Worm (Caenorhabditis elegans) whole organism, dauer: Measurements from ENCODE around the gene R04E5.8.

Experiments used
- unc-62 ChIP-seq: sonication (generic microtip); optimal IDR thresholded peaks from 2 replicates; lab custom pipeline; 2017; ENCODE audit warnings: missing biosample characterization, missing genetic modification reagents, missing genetic modification characterization

The R04E5.8 gene

DNA sequence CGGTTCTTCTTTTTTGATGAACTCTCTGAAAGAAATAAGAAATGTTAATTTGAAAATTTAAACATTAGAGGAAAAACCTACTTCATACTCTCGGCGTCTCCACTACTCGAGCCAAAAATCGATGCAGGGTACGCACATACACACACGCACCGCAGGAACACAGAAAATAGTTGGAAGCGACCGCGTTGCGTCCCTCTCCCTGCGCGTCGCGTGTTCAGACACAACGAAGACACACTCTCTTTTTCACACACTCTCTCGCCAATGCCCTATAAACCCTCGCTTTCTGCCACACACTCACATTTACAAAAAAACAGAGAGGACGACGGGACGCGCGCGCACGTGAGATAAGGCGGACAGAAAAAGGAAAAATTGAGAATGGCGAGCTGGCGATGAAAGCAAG lies 5.0 kb upstream of the R04E5.8 start, which contains the start of gene R04E5.9:
Gene R04E5.9 (minus strand): TSS at position 235 of the 400 bp plus-strand sequence.
- no peak for TF ChIP-seq unc-62 (GFP tag; lab: Kevin White, UChicago)

DNA sequence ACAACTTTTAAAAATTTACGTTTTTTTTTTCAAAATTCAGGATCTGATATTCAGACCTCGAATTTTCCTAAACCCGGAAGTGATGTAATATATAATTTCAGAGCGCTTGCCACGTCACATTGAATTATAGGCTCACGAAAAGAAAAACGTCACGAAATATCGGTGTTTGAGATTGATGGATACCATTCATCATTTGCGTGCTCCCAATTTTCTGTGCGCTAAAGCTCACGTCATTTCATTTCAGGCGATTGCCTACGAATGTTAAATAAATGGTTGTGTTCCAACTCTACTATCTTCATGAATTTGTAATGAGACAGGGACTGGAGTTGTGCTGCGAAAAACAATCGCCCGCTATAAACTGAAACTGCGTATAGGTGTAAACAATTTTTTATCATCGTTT lies 2.8 kb upstream of the R04E5.8 start:
- no peak for TF ChIP-seq unc-62 (GFP tag; lab: Kevin White, UChicago)

DNA sequence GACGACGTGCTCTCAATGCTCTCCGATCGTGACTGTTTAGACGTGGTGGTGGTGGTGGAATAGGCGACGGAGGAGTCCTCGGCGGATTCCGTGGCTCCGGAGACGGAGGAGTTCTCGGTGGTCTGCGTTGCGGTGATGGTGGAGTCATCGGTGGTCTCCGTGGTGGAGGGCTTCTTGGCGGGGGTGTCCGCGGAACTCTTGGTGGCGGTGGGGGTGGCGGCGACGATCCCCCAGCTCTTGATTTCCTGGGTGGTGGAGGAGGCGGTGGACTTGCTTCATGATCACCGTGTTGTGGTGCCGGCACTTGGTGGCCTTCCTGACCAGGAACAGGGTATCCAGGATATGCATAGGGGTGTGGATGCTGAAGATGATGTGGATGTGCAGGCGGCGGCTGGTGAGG lies 445 bp downstream of the R04E5.8 start:
- TF ChIP-seq unc-62 (GFP tag; lab: Kevin White, UChicago): no peak

DNA sequence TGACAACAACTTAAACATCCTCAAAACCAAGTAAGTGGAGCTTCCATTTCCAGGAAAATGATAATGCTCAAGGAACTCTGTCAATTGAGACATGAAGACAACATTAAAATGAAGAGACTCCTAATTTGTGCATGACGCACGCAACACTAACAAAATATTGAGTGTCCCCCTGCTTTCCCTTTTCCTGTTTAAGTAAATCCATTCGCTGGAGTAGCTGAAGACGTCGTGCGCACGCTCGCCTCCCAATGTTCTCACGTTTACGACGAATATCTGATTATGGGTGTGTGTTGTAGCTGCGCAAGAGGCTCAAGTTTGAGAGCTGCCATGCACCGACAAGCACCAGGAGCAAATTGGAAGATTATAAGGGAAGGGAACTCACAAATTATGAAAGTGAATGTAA lies 4.9 kb downstream of the R04E5.8 start:
- TF ChIP-seq unc-62 (GFP tag; lab: Kevin White, UChicago): no peak

DNA sequence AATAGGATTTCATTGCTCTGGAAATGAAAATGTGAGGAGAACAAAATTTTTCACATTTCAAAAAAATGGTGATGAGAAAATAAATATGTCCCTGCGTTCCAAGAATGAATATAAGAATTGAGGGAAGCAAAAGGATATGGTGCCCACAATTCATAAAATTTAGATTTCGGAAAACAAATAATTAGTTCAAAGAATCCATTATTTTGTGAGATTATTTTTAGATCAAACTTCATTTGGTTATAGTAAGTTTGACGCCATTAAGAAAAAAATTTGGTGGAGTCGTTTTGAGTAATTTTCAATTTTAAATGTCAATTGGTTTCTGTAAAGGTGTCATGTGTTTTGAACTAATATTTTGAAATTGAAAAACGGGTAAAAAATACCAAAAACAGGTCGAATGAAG lies 5.6 kb downstream of the R04E5.8 start:
- no peak for TF ChIP-seq unc-62 (GFP tag; lab: Kevin White, UChicago)

DNA sequence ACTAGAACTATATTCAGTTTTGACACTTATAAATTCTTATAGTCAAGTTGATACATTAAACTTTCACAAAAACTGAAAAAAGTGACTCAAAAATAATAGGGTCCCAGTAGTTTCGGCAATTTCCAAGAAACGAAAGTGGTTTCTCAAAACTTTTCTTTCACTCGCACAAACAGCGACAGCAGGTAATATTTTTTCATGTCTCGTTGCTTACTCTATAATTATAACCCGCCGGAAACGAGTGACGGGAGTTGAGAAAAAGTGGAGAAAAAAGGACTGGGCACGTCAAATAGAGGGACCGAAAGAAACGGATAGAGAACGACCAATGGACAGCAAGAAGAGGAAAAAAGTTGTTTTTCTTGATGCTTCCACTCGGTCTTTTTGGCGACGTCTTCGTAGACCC lies 6.0 kb downstream of the R04E5.8 start:
- TF ChIP-seq unc-62 (GFP tag; lab: Kevin White, UChicago): no peak

DNA sequence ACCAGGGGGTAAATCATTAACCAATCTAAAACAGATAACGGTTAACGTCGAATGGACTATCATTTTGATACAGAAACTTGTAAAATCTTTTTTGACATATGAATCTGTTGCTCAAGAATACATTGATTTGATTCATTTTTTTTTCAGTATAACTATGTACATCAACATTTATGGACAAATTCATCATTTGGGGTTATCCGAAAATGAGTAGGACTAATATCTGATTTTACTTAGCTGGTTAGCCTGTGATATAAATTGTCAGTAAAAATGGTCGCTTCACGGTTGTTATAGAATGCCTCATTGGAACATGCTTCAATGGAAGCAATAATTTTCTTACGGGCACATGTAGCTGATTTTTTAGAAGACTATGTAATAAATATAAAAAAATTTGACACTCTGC lies 8.3 kb downstream of the R04E5.8 start:
- no peak for TF ChIP-seq unc-62 (GFP tag; lab: Kevin White, UChicago)

DNA sequence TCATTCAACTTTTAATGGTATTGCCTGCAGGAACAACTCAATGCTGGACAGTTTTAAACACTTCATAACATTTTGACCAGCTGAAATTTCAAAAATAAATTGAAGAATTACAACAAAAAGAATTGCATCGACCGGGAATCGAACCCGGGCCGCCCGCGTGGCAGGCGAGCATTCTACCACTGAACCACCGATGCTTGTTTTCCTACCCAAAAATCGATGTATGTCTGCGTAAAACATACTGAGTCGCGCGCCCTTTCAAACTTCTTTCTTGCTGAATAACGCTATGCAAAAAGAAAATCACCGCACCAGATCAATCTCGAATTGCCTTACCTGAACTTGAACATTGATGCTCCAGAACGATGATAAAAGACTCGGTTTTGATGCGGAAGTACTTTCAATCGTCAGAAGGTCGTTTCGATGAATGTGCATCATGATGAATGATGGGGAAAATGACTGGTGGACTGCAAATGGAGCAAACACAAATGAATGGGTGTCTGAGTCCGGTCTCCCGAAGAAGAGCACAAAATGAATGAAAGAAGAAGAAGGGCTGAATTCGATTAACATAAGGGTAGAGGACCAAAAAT lies 9.1 kb downstream of the R04E5.8 start, which contains the start of gene R04E5.7:
Gene R04E5.7 (minus strand): TSS at position 564 of the 584 bp plus-strand sequence.
- no peak for TF ChIP-seq unc-62 (GFP tag; lab: Kevin White, UChicago)

DNA sequence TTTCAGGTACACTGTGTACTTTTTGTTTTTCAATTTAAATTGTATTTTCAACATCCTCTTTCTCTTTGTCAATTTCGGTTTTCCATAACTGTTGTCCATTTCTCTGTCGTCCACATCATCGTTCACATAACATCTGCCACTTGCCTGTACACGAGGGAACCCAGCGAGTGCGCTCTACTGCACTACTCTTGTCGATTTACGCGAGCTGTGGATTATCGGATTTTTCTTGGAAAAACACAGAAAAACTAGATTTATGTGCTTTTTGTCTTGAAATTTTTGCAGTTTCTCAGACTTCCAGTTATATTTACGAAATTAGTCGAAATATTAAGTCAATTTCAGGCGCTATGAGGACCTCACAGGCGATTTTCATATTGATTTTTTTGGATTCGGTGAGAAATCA lies 14.1 kb downstream of the R04E5.8 start, which contains the start of gene chup-1:
Gene chup-1 (plus strand): TSS at position 340 of the 400 bp plus-strand sequence.
- TF ChIP-seq unc-62 (GFP tag; lab: Kevin White, UChicago): no peak

DNA sequence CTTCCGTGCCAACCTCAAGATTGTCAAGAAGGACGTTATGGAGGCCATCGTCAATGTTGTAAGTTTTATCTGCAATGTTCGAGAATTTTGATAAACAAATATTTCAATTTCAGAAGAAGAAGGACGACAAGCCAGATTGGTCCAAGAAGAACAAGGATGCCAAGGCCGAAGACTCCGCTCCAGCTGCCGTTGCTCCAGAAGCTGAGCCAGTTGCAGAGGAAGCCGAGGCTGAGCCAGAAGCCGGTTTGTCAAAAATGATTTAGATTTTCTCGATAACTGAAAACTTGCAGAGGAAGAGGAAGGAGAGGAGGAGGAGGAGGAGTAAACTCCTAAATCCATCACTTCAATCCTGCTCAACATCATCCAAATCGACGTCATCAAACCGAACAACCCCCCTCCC lies 15.8 kb downstream of the R04E5.8 start:
- no peak for TF ChIP-seq unc-62 (GFP tag; lab: Kevin White, UChicago)

DNA sequence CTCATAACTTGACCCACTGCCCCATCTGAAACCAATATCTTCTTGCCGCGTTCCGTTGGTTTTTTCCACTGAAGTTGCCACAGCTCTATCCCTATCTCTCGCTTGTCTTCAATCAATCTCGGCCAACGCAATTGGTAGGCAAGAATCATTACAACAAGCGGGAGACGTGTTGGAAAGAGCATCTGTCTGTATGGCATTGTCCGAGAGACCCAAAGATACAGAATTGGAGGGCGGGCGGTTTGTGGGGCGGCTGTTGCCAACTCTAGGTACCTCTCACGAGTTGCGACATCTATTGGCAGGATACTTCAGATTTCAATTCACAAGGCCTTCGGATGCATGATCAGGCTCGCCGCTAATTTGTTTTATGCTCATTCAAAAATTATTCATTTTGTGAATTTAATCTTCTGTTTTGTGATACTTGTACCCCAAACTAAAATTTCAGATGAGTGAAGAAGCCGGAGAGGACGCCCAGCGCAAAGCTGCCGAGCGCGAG lies 16.9 kb downstream of the R04E5.8 start, which contains the start of gene unc-27:
Gene unc-27 (plus strand): TSS at position 443 of the 493 bp plus-strand sequence.
- no peak for TF ChIP-seq unc-62 (GFP tag; lab: Kevin White, UChicago)

DNA sequence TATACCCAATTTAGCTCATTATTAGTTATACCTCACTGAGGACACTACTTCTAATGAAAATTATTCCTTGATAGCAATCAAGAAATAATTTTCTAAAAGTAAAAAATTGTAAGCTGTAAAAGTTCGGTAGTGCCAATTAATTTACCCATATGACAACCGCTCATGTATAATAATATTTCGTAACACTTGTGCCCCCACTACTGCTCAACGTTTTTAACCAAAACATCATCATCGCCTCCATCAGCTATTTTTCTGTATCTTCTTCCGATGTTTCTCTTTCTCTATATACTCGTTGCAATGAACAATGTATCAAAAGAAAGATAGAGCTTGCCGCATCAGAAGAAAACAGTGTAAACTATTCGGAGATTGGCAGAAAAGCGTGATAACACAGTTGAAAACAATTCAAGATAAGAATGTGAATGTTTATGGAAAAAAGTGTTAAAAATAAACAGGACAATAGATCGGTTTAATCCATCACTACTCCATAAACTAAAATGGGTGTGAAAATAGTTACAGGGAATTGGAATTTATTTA lies 18.2 kb downstream of the R04E5.8 start:
- no peak for TF ChIP-seq unc-62 (GFP tag; lab: Kevin White, UChicago)

DNA sequence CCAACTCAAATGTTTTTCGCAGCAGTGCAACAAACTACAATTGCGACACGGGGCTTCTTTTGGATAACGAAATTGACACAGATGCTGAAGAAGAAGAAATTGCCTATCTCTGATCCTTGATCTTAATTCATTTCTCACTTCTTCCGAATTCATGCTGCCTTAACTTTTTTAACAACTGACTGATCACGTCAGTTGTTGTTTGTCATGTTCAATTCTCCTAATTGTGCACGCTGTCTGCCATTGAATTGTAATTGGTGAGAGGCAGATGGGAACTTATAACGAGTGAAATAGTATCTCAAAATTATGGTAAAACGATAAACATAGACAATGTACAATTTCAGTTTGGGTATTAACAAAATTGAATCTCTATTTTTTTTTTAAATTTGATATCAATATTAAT lies 19.2 kb downstream of the R04E5.8 start:
- TF ChIP-seq unc-62 (GFP tag; lab: Kevin White, UChicago): no peak

DNA sequence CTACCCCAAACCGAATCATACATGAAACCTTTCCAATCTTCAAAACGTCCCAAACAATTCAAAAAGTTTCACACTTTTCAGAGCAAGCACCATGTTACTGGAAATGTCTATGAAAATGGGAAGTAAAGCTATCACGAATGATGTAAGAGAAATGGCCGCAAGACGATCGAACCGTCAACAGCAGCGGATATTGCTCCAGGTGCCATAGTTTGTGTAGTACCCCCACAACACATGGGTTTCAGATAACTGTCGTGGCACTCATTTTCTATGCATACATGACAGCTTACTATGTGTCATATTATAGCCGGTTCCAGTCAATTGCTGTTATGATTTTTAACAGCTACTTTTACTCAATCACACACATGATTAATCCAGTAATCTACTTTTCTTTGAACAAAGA lies 21.7 kb downstream of the R04E5.8 start, which contains the start of gene ZK721.3:
Gene ZK721.3 (plus strand): TSS at position 301 of the 400 bp plus-strand sequence.
- no peak for TF ChIP-seq unc-62 (GFP tag; lab: Kevin White, UChicago)

DNA sequence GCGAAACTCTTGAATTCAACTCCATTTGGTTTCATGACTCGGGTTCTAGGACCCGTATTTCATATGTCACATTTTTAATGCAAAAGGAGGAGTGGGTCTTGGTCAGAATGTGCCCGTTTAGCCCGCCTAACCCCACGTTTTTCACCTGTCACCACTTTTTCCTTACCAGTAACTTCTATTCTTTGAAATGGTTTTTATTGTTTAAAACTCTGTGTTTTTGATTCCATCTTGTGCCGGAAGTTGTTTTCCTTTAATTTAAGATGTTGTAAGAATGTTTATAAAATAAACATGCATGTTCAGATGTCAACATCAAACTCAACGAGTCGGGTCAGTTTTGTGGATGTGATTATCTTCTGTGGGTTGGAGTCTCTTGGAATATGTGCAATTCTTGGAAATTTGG lies 27.4 kb downstream of the R04E5.8 start, which contains the start of gene ZK721.4:
Gene ZK721.4 (plus strand): TSS at position 301 of the 400 bp plus-strand sequence.
- TF ChIP-seq unc-62 (GFP tag; lab: Kevin White, UChicago): no peak

DNA sequence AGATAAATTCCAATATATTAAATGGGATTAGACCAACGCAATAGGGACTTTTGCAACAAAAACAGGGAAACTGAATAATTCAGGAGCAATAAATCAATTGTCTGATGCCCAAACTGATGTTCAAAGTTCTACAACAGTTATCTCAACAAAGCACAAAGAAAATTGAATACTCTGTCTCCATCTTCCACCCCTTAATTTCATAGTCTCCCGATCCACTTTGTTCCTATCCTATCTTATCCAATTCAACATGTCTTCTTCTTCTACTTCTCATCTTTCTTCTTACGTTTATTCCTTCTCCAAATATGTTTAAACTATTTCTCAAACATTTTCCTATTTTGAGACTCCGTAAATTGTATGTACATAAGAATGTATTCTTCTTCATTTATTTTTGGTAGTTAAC lies 35.6 kb downstream of the R04E5.8 start:
- TF ChIP-seq unc-62 (GFP tag; lab: Kevin White, UChicago): no peak

DNA sequence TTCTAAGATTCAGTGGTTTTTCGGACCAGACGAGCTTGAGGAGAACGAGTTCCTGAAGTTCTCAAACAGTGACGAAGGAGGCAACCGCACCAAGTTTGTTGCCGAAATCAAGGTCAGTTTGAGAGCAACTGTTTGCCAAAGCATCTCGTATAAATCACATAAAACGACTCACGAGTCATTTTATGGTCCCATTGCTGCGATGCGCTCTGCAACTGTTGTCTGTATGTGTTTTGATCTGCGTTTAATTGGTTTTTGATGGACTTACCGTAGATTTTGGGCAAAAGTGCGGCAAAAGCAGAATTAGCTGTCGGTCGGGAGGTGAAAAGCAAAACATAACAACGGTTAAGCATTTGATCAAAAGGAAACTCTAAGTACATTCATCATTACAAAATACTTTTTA lies 41.9 kb downstream of the R04E5.8 start:
- TF ChIP-seq unc-62 (GFP tag; lab: Kevin White, UChicago): no peak
